Worm (Caenorhabditis elegans): ENCODE measurements around the gene nspb-1.

DNA sequence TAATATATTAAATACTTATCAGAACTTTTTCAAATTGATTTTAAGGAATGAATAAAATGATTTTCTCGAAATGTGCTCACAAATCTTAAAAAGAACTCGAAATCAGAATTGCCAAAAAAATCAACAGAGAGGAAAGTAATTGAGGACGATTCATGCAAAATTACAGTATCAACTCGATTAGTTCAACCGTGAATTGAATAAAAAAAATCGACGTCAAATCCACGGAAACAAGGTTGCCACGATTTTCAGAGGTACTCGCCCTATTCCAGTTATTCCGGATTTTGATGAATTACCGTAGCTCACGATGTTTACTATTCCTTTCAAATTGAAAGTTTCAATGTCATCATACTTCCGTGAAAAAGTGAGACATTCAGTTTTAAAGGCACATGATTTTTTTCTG is 11.5 kb upstream of the nspb-1 start, which contains the start of gene F15B10.3:
- TF ChIP-seq W03F9.2 (tag; optimal IDR thresholded peaks at IDR 0.05) (no peak), him-1 (tag; optimal IDR thresholded peaks at IDR 0.05) (no peak), dao-5 (tag; optimal IDR thresholded peaks at IDR 0.05) (no peak)

Data from whole organism, L4/young adult.